Worm (Caenorhabditis elegans) whole organism, early embryonic: ENCODE data around the gene clec-228.
A peak's percentile ranks its signal among the peaks of the same experiment; 100 is the strongest.

Experiments
- B0310.2 ChIP-seq: sonication (generic microtip); optimal IDR thresholded peaks from 2 replicates; lab custom pipeline; 2016; ENCODE audit warnings: mild to moderate bottlenecking, missing genetic modification characterization, missing compliant biosample characterization
- F13C5.2 ChIP-seq: sonication (generic microtip); optimal IDR thresholded peaks from 2 replicates; lab custom pipeline; 2017; ENCODE audit warnings: mild to moderate bottlenecking, missing genetic modification characterization, inconsistent platforms, missing compliant biosample characterization
- aly-1 ChIP-seq: sonication (generic microtip); optimal IDR thresholded peaks from 2 replicates; lab custom pipeline; 2016; ENCODE audit warnings: missing genetic modification characterization, missing compliant biosample characterization
- ama-1 ChIP-seq: fragments of 150-350 bp; optimal IDR thresholded peaks from 2 replicates; lab custom pipeline; 2014
- ceh-13 ChIP-seq: fragments of 200-800 bp; sonication (Bioruptor generic); optimal IDR thresholded peaks from 2 replicates; lab custom pipeline; 2018; ENCODE audit warnings: mild to moderate bottlenecking, missing genetic modification characterization, missing compliant biosample characterization
- ceh-36 ChIP-seq: sonication (generic microtip); optimal IDR thresholded peaks from 2 replicates; lab custom pipeline; 2016; ENCODE audit warnings: missing genetic modification characterization, inconsistent platforms, missing compliant biosample characterization
- ets-7 ChIP-seq: sonication (generic microtip); optimal IDR thresholded peaks from 2 replicates; lab custom pipeline; 2016; ENCODE audit warnings: missing genotype, missing genetic modification characterization, missing compliant biosample characterization
- flt-1 ChIP-seq: fragments of 200-800 bp; sonication (Bioruptor generic); IDR thresholded peaks from 2 replicates; pipeline ENCODE4 v1.3.6; 2022; ENCODE audit warnings: missing genetic modification characterization, missing compliant biosample characterization
- hmbx-1 ChIP-seq: sonication (generic microtip); optimal IDR thresholded peaks from 2 replicates; lab custom pipeline; 2016; ENCODE audit warnings: mild to moderate bottlenecking, missing genetic modification characterization, missing compliant biosample characterization
- hmg-4 ChIP-seq: fragments of 200-800 bp; sonication (Bioruptor generic); optimal IDR thresholded peaks from 2 replicates; lab custom pipeline; 2018; ENCODE audit warnings: mild to moderate bottlenecking, missing genetic modification characterization, missing compliant biosample characterization
- hnd-1 ChIP-seq: sonication (generic microtip); optimal IDR thresholded peaks from 2 replicates; lab custom pipeline; 2016; ENCODE audit warnings: missing genetic modification characterization, missing compliant biosample characterization
- pes-1 ChIP-seq: fragments of 200-800 bp; sonication (Bioruptor generic); IDR thresholded peaks from 2 replicates; pipeline ENCODE4 v1.3.6; 2022; ENCODE audit warnings: missing genetic modification reagents, missing genetic modification characterization, missing compliant biosample characterization
- scrt-1 ChIP-seq: fragments of 200-800 bp; sonication (Bioruptor generic); IDR thresholded peaks from 2 replicates; pipeline ENCODE4 v1.3.6; 2022; ENCODE audit warnings: missing genetic modification characterization, missing compliant biosample characterization
- sea-1 ChIP-seq: fragments of 200-800 bp; sonication (Bioruptor generic); conservative IDR thresholded peaks from 2 replicates; pipeline ENCODE4 v1.3.6; 2022; ENCODE audit warnings: missing genetic modification characterization, missing compliant biosample characterization
- tbx-11 ChIP-seq: fragments of 200-800 bp; sonication (Bioruptor generic); IDR thresholded peaks from 2 replicates; pipeline ENCODE4 v1.3.6; 2022; ENCODE audit warnings: missing genetic modification characterization, missing compliant biosample characterization
- tbx-37 ChIP-seq: fragments of 200-800 bp; sonication (Bioruptor generic); conservative IDR thresholded peaks from 2 replicates; pipeline ENCODE4 v1.3.6; 2022; ENCODE audit warnings: missing genetic modification reagents, missing genetic modification characterization, missing compliant biosample characterization
- tra-4 ChIP-seq: sonication (generic microtip); optimal IDR thresholded peaks from 2 replicates; lab custom pipeline; 2017; ENCODE audit warnings: missing genetic modification characterization, missing compliant biosample characterization

The clec-228 gene

DNA sequence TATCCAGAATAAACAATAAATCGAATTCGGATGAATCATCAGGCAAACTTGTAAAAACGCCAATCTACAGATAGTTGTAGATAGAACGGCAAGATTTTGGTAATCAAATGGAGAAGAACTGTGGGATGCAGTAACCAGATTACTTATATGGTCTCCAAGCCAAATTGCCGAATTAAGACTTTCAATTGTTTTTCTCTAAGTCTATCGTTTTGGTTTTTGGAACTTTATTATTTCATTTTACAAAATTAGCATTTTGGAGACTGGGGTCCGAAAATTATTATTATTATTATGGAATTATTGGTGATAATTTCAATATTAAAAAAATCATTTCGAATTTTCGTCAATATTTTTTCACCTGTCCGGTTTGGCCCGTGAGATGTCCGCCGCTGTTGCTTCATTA lies at the start of gene clec-228:
Gene clec-228 (minus strand): TSS at position 101 of the 400 bp plus-strand sequence.
- TF ChIP-seq hmg-4 (GFP tag; lab: Kevin White, UChicago), result no peak

DNA sequence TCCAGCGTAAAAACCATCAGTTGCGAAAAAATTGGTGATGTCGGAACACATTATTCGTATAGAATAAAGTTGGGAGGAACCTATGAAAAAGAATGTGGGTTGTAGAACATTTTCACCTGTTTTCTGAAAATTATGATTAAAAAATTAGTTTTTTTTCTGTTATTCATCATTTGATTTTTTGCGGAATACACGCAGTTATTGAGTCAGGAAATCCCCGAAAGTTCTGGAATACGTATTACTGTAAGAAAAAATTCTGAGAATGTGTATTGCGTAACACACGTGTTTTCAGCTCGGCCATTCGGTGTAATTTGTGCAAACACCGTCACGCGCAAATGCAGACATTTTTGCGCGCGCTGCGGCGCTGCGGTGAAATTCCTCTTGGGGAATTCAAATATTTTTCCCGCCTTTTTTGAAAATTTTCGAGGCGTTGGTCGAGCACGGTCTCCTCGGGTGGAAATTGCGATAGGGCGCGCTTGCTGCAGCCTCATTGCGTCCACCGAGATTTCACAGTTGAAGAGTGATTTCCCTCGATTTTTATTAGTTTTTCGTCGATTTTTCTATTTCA lies 49.6 kb upstream of the clec-228 start, which contains the start of gene srh-170:
Gene srh-170 (minus strand): TSS at position 51 of the 565 bp plus-strand sequence.
- TF ChIP-seq flt-1 (GFP tag; lab: Robert Waterston, UW) (no peak), tbx-37 (GFP tag; lab: Robert Waterston, UW) (no peak), tra-4 (no peak), hmbx-1 (tag; lab: Kevin White, UChicago) (no peak), pes-1 (GFP tag; lab: Robert Waterston, UW) (peak; percentile 15; the same call in 1 of the 2 replicates), aly-1 (no peak), tbx-11 (GFP tag; lab: Robert Waterston, UW) (no peak), hmg-4 (GFP tag; lab: Kevin White, UChicago) (no peak), ceh-13 (GFP tag; lab: Kevin White, UChicago) (no peak), sea-1 (GFP tag; lab: Robert Waterston, UW) (no peak), hnd-1 (tag; lab: Kevin White, UChicago) (no peak), F13C5.2 (no peak), ets-7 (tag; lab: Kevin White, UChicago) (no peak), ama-1 (lab: Kevin White, UChicago) (no peak), ceh-36 (no peak), B0310.2 (tag; lab: Kevin White, UChicago) (no peak), scrt-1 (GFP tag; lab: Robert Waterston, UW) (0 out of 2 replicates have a peak, but pooled peaks have one; percentile 29)

DNA sequence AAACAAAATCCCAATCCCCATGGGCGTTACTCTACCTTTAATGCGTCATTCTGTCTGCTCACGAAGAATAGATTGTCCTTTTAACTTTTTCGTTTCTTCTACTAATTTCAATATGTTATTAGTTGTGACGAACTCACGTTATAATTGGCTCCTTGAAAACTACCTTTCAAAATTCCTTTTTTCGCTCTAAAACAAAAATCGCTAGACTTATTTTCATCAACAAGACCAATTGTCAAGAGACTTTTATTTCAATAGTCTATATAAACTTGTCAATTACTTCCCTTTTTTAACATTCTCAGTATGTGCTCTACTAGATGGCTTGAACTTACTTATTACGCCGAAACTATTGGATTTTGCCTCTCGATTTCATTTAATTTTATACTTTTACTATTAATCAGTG lies 45.5 kb upstream of the clec-228 start, which contains the start of gene str-102:
Gene str-102 (plus strand): TSS at position 301 of the 400 bp plus-strand sequence.
- TF ChIP-seq pes-1 (GFP tag; lab: Robert Waterston, UW) (no peak), ceh-13 (GFP tag; lab: Kevin White, UChicago) (no peak), tra-4 (no peak), hmg-4 (GFP tag; lab: Kevin White, UChicago) (no peak), B0310.2 (tag; lab: Kevin White, UChicago) (no peak)

DNA sequence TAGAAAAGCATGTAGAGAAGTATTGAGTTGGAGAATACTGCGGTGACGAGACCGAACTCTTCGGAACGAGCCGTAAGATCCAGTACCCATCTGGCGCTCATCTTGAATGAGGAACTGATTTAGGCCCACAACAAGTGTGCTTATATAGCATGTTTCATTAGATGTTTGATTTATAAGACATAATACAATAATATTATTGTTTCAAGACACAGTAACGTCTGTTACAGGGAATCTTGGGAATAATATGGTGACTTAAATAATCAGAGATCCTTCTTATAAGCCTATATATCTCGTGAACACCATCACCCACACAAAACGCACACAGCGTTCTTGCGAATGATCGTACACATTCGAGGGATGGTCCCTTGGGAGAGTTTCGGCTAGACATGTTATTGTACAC lies 44.5 kb upstream of the clec-228 start, which contains the start of gene str-88:
Gene str-88 (minus strand): TSS at position 101 of the 400 bp plus-strand sequence.
- TF ChIP-seq hmbx-1 (tag; lab: Kevin White, UChicago) (no peak), aly-1 (no peak)

DNA sequence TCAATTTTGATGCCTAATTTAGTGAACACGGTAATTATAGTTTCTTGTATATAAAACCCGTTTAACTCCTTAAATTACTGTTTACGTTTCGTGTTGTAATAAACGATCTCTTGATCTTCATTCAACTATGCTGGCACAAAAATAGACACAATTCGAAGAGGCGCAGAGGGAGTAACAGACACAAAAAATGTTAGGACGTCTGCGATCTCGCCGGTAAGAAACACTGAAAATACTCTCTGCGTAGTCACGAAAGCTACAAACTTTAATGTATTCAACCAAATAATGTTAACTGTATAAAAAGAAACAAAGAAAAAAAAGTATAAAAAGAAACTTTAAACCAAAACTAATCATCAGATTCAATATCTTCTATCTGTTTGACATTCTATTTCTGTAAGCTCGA lies 41.6 kb upstream of the clec-228 start, which contains the start of gene dhs-23:
Gene dhs-23 (plus strand): TSS at position 363 of the 400 bp plus-strand sequence.
- no peak for TF ChIP-seq ceh-13 (GFP tag; lab: Kevin White, UChicago)
- TF ChIP-seq sea-1 (GFP tag; lab: Robert Waterston, UW), result no peak

DNA sequence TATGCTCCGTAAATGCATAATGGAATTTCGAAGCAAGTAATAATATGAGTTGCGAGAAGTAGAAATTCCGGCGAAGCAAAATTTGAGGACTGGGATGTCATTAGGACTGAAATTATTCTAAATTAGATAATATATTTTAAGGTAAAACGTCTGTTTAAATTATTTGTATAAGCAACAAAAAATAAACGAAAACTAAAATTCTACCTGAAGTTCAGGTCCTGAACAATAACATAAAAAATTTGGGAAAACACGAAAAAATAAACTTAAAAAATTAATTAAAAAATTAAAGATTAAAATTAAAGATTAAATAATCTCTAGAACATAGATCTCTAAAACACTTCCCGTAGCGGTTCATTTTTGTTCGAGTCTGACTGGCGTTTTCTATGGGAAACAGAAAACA lies 40.6 kb upstream of the clec-228 start, which contains the start of gene srh-251:
Gene srh-251 (minus strand): TSS at position 101 of the 400 bp plus-strand sequence.
- no peak for TF ChIP-seq F13C5.2
- TF ChIP-seq ceh-13 (GFP tag; lab: Kevin White, UChicago), result no peak
- TF ChIP-seq sea-1 (GFP tag; lab: Robert Waterston, UW), result no peak
- TF ChIP-seq tra-4, result no peak
- no peak for TF ChIP-seq ceh-36
- TF ChIP-seq tbx-11 (GFP tag; lab: Robert Waterston, UW), result no peak
- TF ChIP-seq B0310.2 (tag; lab: Kevin White, UChicago), result no peak
- TF ChIP-seq pes-1 (GFP tag; lab: Robert Waterston, UW), result no peak
- no peak for TF ChIP-seq ets-7 (tag; lab: Kevin White, UChicago)
- TF ChIP-seq hmg-4 (GFP tag; lab: Kevin White, UChicago), result no peak
- TF ChIP-seq ama-1 (lab: Kevin White, UChicago), result no peak
- TF ChIP-seq flt-1 (GFP tag; lab: Robert Waterston, UW), result no peak
- no peak for TF ChIP-seq aly-1
- TF ChIP-seq hmbx-1 (tag; lab: Kevin White, UChicago), result no peak
- no peak for TF ChIP-seq tbx-37 (GFP tag; lab: Robert Waterston, UW)
- TF ChIP-seq scrt-1 (GFP tag; lab: Robert Waterston, UW), result no peak
- TF ChIP-seq hnd-1 (tag; lab: Kevin White, UChicago), result no peak

DNA sequence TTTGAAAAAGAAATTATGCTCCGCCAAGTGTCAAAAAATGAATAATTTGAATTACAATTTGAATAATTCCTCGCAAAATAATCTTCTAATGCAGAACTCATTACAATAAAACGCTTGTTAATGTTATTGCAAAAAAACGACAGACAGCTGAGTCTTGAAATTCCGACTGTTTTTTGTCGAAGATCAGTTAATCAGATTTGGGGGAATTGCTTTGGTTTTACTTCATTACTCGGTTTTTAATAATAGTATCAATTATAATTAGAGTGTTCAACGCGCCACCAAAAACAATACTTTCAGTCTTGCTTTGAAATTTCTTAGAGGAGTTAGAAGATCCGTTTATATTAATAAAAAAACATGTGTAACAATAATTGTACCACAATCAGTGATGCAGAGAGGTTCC lies 38.6 kb upstream of the clec-228 start, which contains the start of gene srh-122:
Gene srh-122 (minus strand): TSS at position 101 of the 400 bp plus-strand sequence.
- TF ChIP-seq ceh-13 (GFP tag; lab: Kevin White, UChicago), result no peak
- TF ChIP-seq tra-4, result no peak
- no peak for TF ChIP-seq F13C5.2
- no peak for TF ChIP-seq sea-1 (GFP tag; lab: Robert Waterston, UW)
- TF ChIP-seq B0310.2 (tag; lab: Kevin White, UChicago), result no peak
- TF ChIP-seq hmg-4 (GFP tag; lab: Kevin White, UChicago), result no peak
- TF ChIP-seq ceh-36, result no peak
- no peak for TF ChIP-seq ama-1 (lab: Kevin White, UChicago)
- TF ChIP-seq pes-1 (GFP tag; lab: Robert Waterston, UW), result no peak
- TF ChIP-seq ets-7 (tag; lab: Kevin White, UChicago), result no peak
- no peak for TF ChIP-seq tbx-11 (GFP tag; lab: Robert Waterston, UW)
- no peak for TF ChIP-seq scrt-1 (GFP tag; lab: Robert Waterston, UW)
- TF ChIP-seq flt-1 (GFP tag; lab: Robert Waterston, UW), result no peak
- no peak for TF ChIP-seq hmbx-1 (tag; lab: Kevin White, UChicago)
- TF ChIP-seq hnd-1 (tag; lab: Kevin White, UChicago), result no peak
- no peak for TF ChIP-seq tbx-37 (GFP tag; lab: Robert Waterston, UW)

DNA sequence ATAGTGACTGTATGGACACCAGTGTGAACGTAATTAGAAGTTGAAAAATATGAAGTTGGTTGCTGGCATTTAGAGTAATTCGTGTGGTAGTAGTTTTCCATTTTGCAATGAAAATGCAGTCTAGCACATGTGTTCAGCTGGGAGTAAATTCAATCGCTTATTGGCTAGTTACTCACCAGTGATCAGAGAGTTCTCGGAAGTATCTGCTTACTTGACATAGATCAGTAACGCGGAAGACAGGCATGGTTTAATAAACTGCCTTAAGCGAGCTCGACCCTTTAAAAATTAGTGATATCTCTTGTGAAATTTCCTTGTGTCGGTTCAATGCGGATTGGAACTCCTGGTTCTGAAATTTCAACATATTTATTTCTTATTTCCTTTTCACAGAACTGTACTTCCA lies 37.0 kb upstream of the clec-228 start, which contains the start of gene srh-52:
Gene srh-52 (minus strand): TSS at position 101 of the 400 bp plus-strand sequence.
- no peak for TF ChIP-seq flt-1 (GFP tag; lab: Robert Waterston, UW)
- no peak for TF ChIP-seq tbx-37 (GFP tag; lab: Robert Waterston, UW)
- TF ChIP-seq hmg-4 (GFP tag; lab: Kevin White, UChicago), result no peak
- no peak for TF ChIP-seq scrt-1 (GFP tag; lab: Robert Waterston, UW)
- no peak for TF ChIP-seq hmbx-1 (tag; lab: Kevin White, UChicago)
- TF ChIP-seq ets-7 (tag; lab: Kevin White, UChicago), result no peak
- TF ChIP-seq ceh-36, result no peak
- TF ChIP-seq aly-1, result no peak
- TF ChIP-seq tra-4, result no peak
- no peak for TF ChIP-seq sea-1 (GFP tag; lab: Robert Waterston, UW)
- no peak for TF ChIP-seq tbx-11 (GFP tag; lab: Robert Waterston, UW)
- TF ChIP-seq pes-1 (GFP tag; lab: Robert Waterston, UW), result no peak
- no peak for TF ChIP-seq ama-1 (lab: Kevin White, UChicago)
- no peak for TF ChIP-seq F13C5.2
- TF ChIP-seq B0310.2 (tag; lab: Kevin White, UChicago), result no peak
- no peak for TF ChIP-seq hnd-1 (tag; lab: Kevin White, UChicago)
- no peak for TF ChIP-seq ceh-13 (GFP tag; lab: Kevin White, UChicago)
